Fruit fly (Drosophila melanogaster): Measurements from ENCODE around the gene Dpy-30L2.

- TF ChIP-seq CG31441 (GFP tag; IDR thresholded peaks at IDR 0.05) (no peak), CG10431 (GFP tag; optimal IDR thresholded peaks at IDR 0.05) (no peak)
These were observed 46.0 kb downstream of the Dpy-30L2 start for dm6 chr3L:4001500-4001899.

Data from whole organism, embryonic.